Worm (Caenorhabditis elegans) whole organism, L3 larva: Measurements from ENCODE around the gene T16D1.1.

ENCODE experiments used
- R02D3.7 ChIP-seq: fragments of 150-350 bp; optimal IDR thresholded peaks from 2 replicates; lab custom pipeline; 2014; ENCODE audit warnings: missing biosample characterization, missing genetic modification characterization
- ZK546.5 ChIP-seq: sonication (generic microtip); optimal IDR thresholded peaks from 2 replicates; lab custom pipeline; 2017; ENCODE audit warnings: missing biosample characterization, missing genetic modification characterization
- aly-2 ChIP-seq: fragments of 150-350 bp; optimal IDR thresholded peaks from 2 replicates; lab custom pipeline; 2014; ENCODE audit warnings: missing biosample characterization, missing genetic modification characterization
- ama-1 ChIP-seq: fragments of 150-350 bp; optimal IDR thresholded peaks from 2 replicates; lab custom pipeline; 2018
- ceh-16 ChIP-seq: sonication (generic microtip); optimal IDR thresholded peaks from 2 replicates; lab custom pipeline; 2017; ENCODE audit warnings: missing biosample characterization, missing genetic modification characterization
- ceh-82 ChIP-seq: fragments of 150-350 bp; optimal IDR thresholded peaks from 2 replicates; lab custom pipeline; 2014; ENCODE audit warnings: missing biosample characterization, missing genetic modification characterization
- ceh-9 ChIP-seq: sonication (generic microtip); optimal IDR thresholded peaks from 2 replicates; lab custom pipeline; 2018; ENCODE audit warnings: missing biosample characterization, missing genetic modification characterization
- daf-12 ChIP-seq: fragments of 150-350 bp; optimal IDR thresholded peaks from 2 replicates; lab custom pipeline; 2014; ENCODE audit warnings: missing biosample characterization, missing genetic modification reagents, missing genetic modification characterization
- egl-27 ChIP-seq: sonication (generic microtip); optimal IDR thresholded peaks from 4 replicates; lab custom pipeline; 2017; ENCODE audit warnings: missing biosample characterization, missing genetic modification reagents, missing genetic modification characterization
- egl-5 ChIP-seq: fragments of 150-350 bp; optimal IDR thresholded peaks from 2 replicates; lab custom pipeline; 2017; ENCODE audit warnings: missing biosample characterization, missing genetic modification reagents, missing genetic modification characterization, inconsistent platforms
- elt-1 ChIP-seq: fragments of 150-350 bp; optimal IDR thresholded peaks from 2 replicates; lab custom pipeline; 2014; ENCODE audit warnings: missing biosample characterization, missing genetic modification characterization
- elt-2 ChIP-seq: sonication (generic microtip); optimal IDR thresholded peaks from 2 replicates; lab custom pipeline; 2016; ENCODE audit warnings: missing genetic modification reagents, mild to moderate bottlenecking, missing genetic modification characterization, missing compliant biosample characterization
- elt-3 ChIP-seq, 3 experiments: fragments of 150-350 bp in 1 of 3; sonication (generic microtip) in 2 of 3; optimal IDR thresholded peaks; 2 replicates in 2 of 3; 4 replicates in 1 of 3; lab custom pipeline; 2014 to 2017; ENCODE audit warnings: missing biosample characterization in 3 of 3, missing genetic modification characterization in 3 of 3
- eor-1 ChIP-seq, 2 experiments: fragments of 150-350 bp; optimal IDR thresholded peaks; 2 replicates each; lab custom pipeline; 2014 to 2018; ENCODE audit warnings: missing biosample characterization in 2 of 2, missing genetic modification characterization in 2 of 2
- fkh-10 ChIP-seq: sonication (generic microtip); optimal IDR thresholded peaks from 2 replicates; lab custom pipeline; 2017; ENCODE audit warnings: missing biosample characterization, missing genetic modification reagents, missing genetic modification characterization
- fkh-2 ChIP-seq: fragments of 150-350 bp; optimal IDR thresholded peaks from 2 replicates; lab custom pipeline; 2014; ENCODE audit warnings: missing biosample characterization, missing genetic modification reagents, missing genetic modification characterization
- fos-1 ChIP-seq: fragments of 150-350 bp; optimal IDR thresholded peaks from 2 replicates; lab custom pipeline; 2014; ENCODE audit warnings: missing biosample characterization, missing genetic modification characterization
- jun-1 ChIP-seq: fragments of 150-350 bp; optimal IDR thresholded peaks from 2 replicates; lab custom pipeline; 2014; ENCODE audit warnings: missing biosample characterization, missing genetic modification reagents, missing genetic modification characterization
- lin-39 ChIP-seq: fragments of 150-350 bp; optimal IDR thresholded peaks from 2 replicates; lab custom pipeline; 2018; ENCODE audit warnings: missing biosample characterization, missing genetic modification reagents, missing genetic modification characterization
- lsy-12 ChIP-seq: sonication (generic microtip); optimal IDR thresholded peaks from 2 replicates; lab custom pipeline; 2016; ENCODE audit warnings: mild to moderate bottlenecking, missing genetic modification characterization, missing compliant biosample characterization
- mdl-1 ChIP-seq: fragments of 150-350 bp; optimal IDR thresholded peaks from 2 replicates; lab custom pipeline; 2014; ENCODE audit warnings: missing biosample characterization, missing genetic modification characterization
- mml-1 ChIP-seq: fragments of 150-350 bp; sonication (generic microtip); optimal IDR thresholded peaks from 3 replicates; lab custom pipeline; 2014; ENCODE audit warnings: missing biosample characterization, missing genetic modification characterization
- nfya-1 ChIP-seq: sonication (generic microtip); optimal IDR thresholded peaks from 2 replicates; lab custom pipeline; 2017; ENCODE audit warnings: missing genetic modification characterization, mild to moderate bottlenecking, missing compliant biosample characterization, antibody characterized with exemption, moderate library complexity; ENCODE audit not compliant: insufficient read depth
- nhr-11 ChIP-seq: fragments of 150-350 bp; optimal IDR thresholded peaks from 2 replicates; lab custom pipeline; 2014; ENCODE audit warnings: missing biosample characterization, missing genetic modification characterization
- nhr-12 ChIP-seq: fragments of 150-350 bp; optimal IDR thresholded peaks from 2 replicates; lab custom pipeline; 2014; ENCODE audit warnings: missing biosample characterization, missing genetic modification characterization
- nhr-23 ChIP-seq: fragments of 150-350 bp; optimal IDR thresholded peaks from 2 replicates; lab custom pipeline; 2014; ENCODE audit warnings: missing biosample characterization, missing genetic modification reagents, missing genetic modification characterization
- nhr-237 ChIP-seq: fragments of 150-350 bp; optimal IDR thresholded peaks from 2 replicates; lab custom pipeline; 2014; ENCODE audit warnings: missing biosample characterization, missing genetic modification characterization
- nhr-25 ChIP-seq: sonication (generic microtip); optimal IDR thresholded peaks from 2 replicates; lab custom pipeline; 2017; ENCODE audit warnings: missing biosample characterization, missing genetic modification characterization
- nhr-43 ChIP-seq: sonication (generic microtip); optimal IDR thresholded peaks from 2 replicates; lab custom pipeline; 2016; ENCODE audit warnings: mild to moderate bottlenecking, missing genetic modification characterization, missing compliant biosample characterization; ENCODE audit not compliant: poor library complexity, severe bottlenecking
- nhr-67 ChIP-seq: fragments of 150-350 bp; optimal IDR thresholded peaks from 2 replicates; lab custom pipeline; 2014; ENCODE audit warnings: missing biosample characterization, missing genetic modification characterization
- nhr-76 ChIP-seq: fragments of 150-350 bp; sonication (generic microtip); optimal IDR thresholded peaks from 5 replicates; lab custom pipeline; 2014; ENCODE audit warnings: missing biosample characterization, missing genetic modification characterization
- nhr-77 ChIP-seq: fragments of 150-350 bp; optimal IDR thresholded peaks from 2 replicates; lab custom pipeline; 2014; ENCODE audit warnings: missing biosample characterization, missing genetic modification characterization
- pha-4 ChIP-seq: fragments of 150-350 bp; optimal IDR thresholded peaks from 2 replicates; lab custom pipeline; 2014; ENCODE audit warnings: missing biosample characterization, missing genetic modification reagents, missing genetic modification characterization
- pqm-1 ChIP-seq: fragments of 150-350 bp; optimal IDR thresholded peaks from 2 replicates; lab custom pipeline; 2017; ENCODE audit warnings: missing biosample characterization, missing genetic modification characterization, inconsistent platforms
- sea-2 ChIP-seq: fragments of 150-350 bp; sonication (generic microtip); optimal IDR thresholded peaks from 4 replicates; lab custom pipeline; 2014; ENCODE audit warnings: missing biosample characterization, missing genetic modification reagents, missing genetic modification characterization
- skn-1 ChIP-seq: fragments of 150-350 bp; optimal IDR thresholded peaks from 2 replicates; lab custom pipeline; 2014; ENCODE audit warnings: missing biosample characterization, missing genetic modification characterization
- snpc-4 ChIP-seq: fragments of 150-350 bp; optimal IDR thresholded peaks from 2 replicates; lab custom pipeline; 2014; ENCODE audit warnings: missing biosample characterization, missing genetic modification characterization
- tbx-2 ChIP-seq: sonication (generic microtip); optimal IDR thresholded peaks from 2 replicates; lab custom pipeline; 2016; ENCODE audit warnings: mild to moderate bottlenecking, missing genetic modification characterization, missing compliant biosample characterization
- unc-39 ChIP-seq: sonication (generic microtip); optimal IDR thresholded peaks from 4 replicates; lab custom pipeline; 2017; ENCODE audit warnings: missing biosample characterization, missing genetic modification characterization
- unc-62 ChIP-seq: fragments of 150-350 bp; sonication (generic microtip); optimal IDR thresholded peaks from 4 replicates; lab custom pipeline; 2014; ENCODE audit warnings: missing biosample characterization, missing genetic modification reagents, missing genetic modification characterization
- ztf-11 ChIP-seq: fragments of 150-350 bp; optimal IDR thresholded peaks from 2 replicates; lab custom pipeline; 2014; ENCODE audit warnings: missing biosample characterization, missing genetic modification characterization
- ztf-4 ChIP-seq: fragments of 150-350 bp; optimal IDR thresholded peaks from 2 replicates; lab custom pipeline; 2014; ENCODE audit warnings: missing biosample characterization, missing genetic modification characterization

T16D1.1 gene

ce11 chrII:5202930-5203329 lies 38.5 kb downstream of the T16D1.1 start, which contains the start of gene ampd-1:
TSS of gene ampd-1 (plus strand) at chrII:5203322.
- no peak for TF ChIP-seq jun-1 (tag; lab: Kevin White, UChicago)
- TF ChIP-seq skn-1 (tag; lab: Kevin White, UChicago), result peak; percentile 8
- TF ChIP-seq ZK546.5 (tag; lab: Kevin White, UChicago), result no peak
- TF ChIP-seq elt-2 (tag; lab: Kevin White, UChicago), result peak; percentile 95
- TF ChIP-seq lsy-12 (tag; lab: Kevin White, UChicago), result no peak
- no peak for TF ChIP-seq ceh-9 (tag; lab: Kevin White, UChicago)
- no peak for TF ChIP-seq fos-1 (tag; lab: Kevin White, UChicago)
- no peak for TF ChIP-seq nhr-67 (tag; lab: Kevin White, UChicago)
- TF ChIP-seq nhr-77 (tag; lab: Kevin White, UChicago), result no peak
- TF ChIP-seq aly-2, result no peak
- no peak for TF ChIP-seq egl-27 (tag; lab: Kevin White, UChicago)
- peak; percentile 68 for TF ChIP-seq pqm-1 (tag; lab: Kevin White, UChicago)
- peak; percentile 38 for TF ChIP-seq nfya-1 (tag; lab: Kevin White, UChicago)
- no peak for TF ChIP-seq ceh-16 (tag; lab: Kevin White, UChicago)
- TF ChIP-seq daf-12 (tag; lab: Kevin White, UChicago), result no peak
- TF ChIP-seq pha-4, result peak; percentile 38
- TF ChIP-seq, all 47 proteins: peak for 5

ce11 chrII:5201922-5202562 lies 39.4 kb downstream of the T16D1.1 start:
- TF ChIP-seq snpc-4 (tag; lab: Kevin White, UChicago) (no peak), elt-1 (tag; lab: Kevin White, UChicago) (no peak), pqm-1 (tag; lab: Kevin White, UChicago) (peak; percentile 98), ama-1 (lab: Kevin White, UChicago) (peak; percentile 49), nhr-12 (tag; lab: Kevin White, UChicago) (no peak), mml-1 (tag; lab: Kevin White, UChicago) (no peak), nhr-43 (tag; lab: Kevin White, UChicago) (no peak), mdl-1 (tag; lab: Kevin White, UChicago) (no peak), egl-5 (tag; lab: Kevin White, UChicago) (no peak), pha-4 (peak; percentile 33), nfya-1 (tag; lab: Kevin White, UChicago) (peak; percentile 12), nhr-67 (tag; lab: Kevin White, UChicago) (no peak), nhr-237 (no peak), jun-1 (tag; lab: Kevin White, UChicago) (peak; percentile 75), tbx-2 (tag; lab: Kevin White, UChicago) (no peak), elt-2 (tag; lab: Kevin White, UChicago) (peak; percentile 100), skn-1 (tag; lab: Kevin White, UChicago) (no peak), nhr-23 (no peak), fkh-2 (tag; lab: Kevin White, UChicago) (no peak), elt-3 (tag; optimal IDR thresholded peaks at IDR 0.05; lab: Kevin White, UChicago) (no peak), nhr-76 (tag; lab: Kevin White, UChicago) (no peak), sea-2 (GFP tag; lab: Kevin White, UChicago) (no peak), fos-1 (tag; lab: Kevin White, UChicago) (no peak)

ce11 chrII:5200987-5201582 lies 40.4 kb downstream of the T16D1.1 start:
- no peak for TF ChIP-seq ztf-4 (tag; lab: Kevin White, UChicago)
- TF ChIP-seq nhr-12 (tag; lab: Kevin White, UChicago), result no peak
- no peak for TF ChIP-seq nhr-237
- no peak for TF ChIP-seq lsy-12 (tag; lab: Kevin White, UChicago)
- TF ChIP-seq egl-5 (tag; lab: Kevin White, UChicago), result peak; percentile 37
- TF ChIP-seq pha-4, result peak; percentile 56
- TF ChIP-seq fkh-2 (tag; lab: Kevin White, UChicago), result no peak
- no peak for TF ChIP-seq nhr-11 (tag; lab: Kevin White, UChicago)
- TF ChIP-seq fos-1 (tag; lab: Kevin White, UChicago), result no peak
- TF ChIP-seq sea-2 (GFP tag; lab: Kevin White, UChicago), result no peak
- TF ChIP-seq ztf-11, result no peak
- TF ChIP-seq ceh-82, result no peak
- no peak for TF ChIP-seq skn-1 (tag; lab: Kevin White, UChicago)
- no peak for TF ChIP-seq fkh-10 (GFP tag; lab: Kevin White, UChicago)
- TF ChIP-seq nhr-76 (tag; lab: Kevin White, UChicago), result no peak
- TF ChIP-seq nhr-23, result peak; percentile 0
- TF ChIP-seq elt-1 (tag; lab: Kevin White, UChicago), result peak; percentile 9
- TF ChIP-seq ZK546.5 (tag; lab: Kevin White, UChicago), result no peak
- TF ChIP-seq R02D3.7 (tag; lab: Kevin White, UChicago), result no peak
- no peak for TF ChIP-seq nhr-43 (tag; lab: Kevin White, UChicago)
- no peak for TF ChIP-seq unc-39 (tag; lab: Kevin White, UChicago)
- TF ChIP-seq lin-39, result no peak
- TF ChIP-seq mdl-1 (tag; lab: Kevin White, UChicago), result no peak
- TF ChIP-seq unc-62, result no peak
- no peak for TF ChIP-seq tbx-2 (tag; lab: Kevin White, UChicago)
- TF ChIP-seq nhr-25 (tag; lab: Kevin White, UChicago), result no peak
- no peak for TF ChIP-seq nhr-77 (tag; lab: Kevin White, UChicago)
- no peak for TF ChIP-seq pqm-1 (tag; lab: Kevin White, UChicago)
- TF ChIP-seq eor-1 (tag; optimal IDR thresholded peaks at IDR 0.05; lab: Kevin White, UChicago), result no peak
- no peak for TF ChIP-seq aly-2
- no peak for TF ChIP-seq elt-2 (tag; lab: Kevin White, UChicago)
- no peak for TF ChIP-seq nhr-67 (tag; lab: Kevin White, UChicago)
- TF ChIP-seq daf-12 (tag; lab: Kevin White, UChicago), result no peak
- no peak for TF ChIP-seq jun-1 (tag; lab: Kevin White, UChicago)
- no peak for TF ChIP-seq elt-3 (tag; optimal IDR thresholded peaks at IDR 0.05; lab: Kevin White, UChicago)
